Worm (Caenorhabditis elegans) whole organism, L3 larva: ENCODE results near the gene mtr-4.

Source experiments
- ceh-28 ChIP-seq: fragments of 150-350 bp; optimal IDR thresholded peaks from 2 replicates; lab custom pipeline; 2014; ENCODE audit warnings: missing biosample characterization, missing genetic modification reagents, missing genetic modification characterization
- elt-2 ChIP-seq: sonication (generic microtip); optimal IDR thresholded peaks from 2 replicates; lab custom pipeline; 2016; ENCODE audit warnings: missing genetic modification reagents, mild to moderate bottlenecking, missing genetic modification characterization, missing compliant biosample characterization
- lin-15B ChIP-seq: fragments of 150-350 bp; optimal IDR thresholded peaks from 2 replicates; lab custom pipeline; 2014; ENCODE audit warnings: missing biosample characterization, missing genetic modification characterization
- nfya-1 ChIP-seq: sonication (generic microtip); optimal IDR thresholded peaks from 2 replicates; lab custom pipeline; 2017; ENCODE audit warnings: missing genetic modification characterization, mild to moderate bottlenecking, missing compliant biosample characterization, antibody characterized with exemption, moderate library complexity; ENCODE audit not compliant: insufficient read depth
- nhr-12 ChIP-seq: fragments of 150-350 bp; optimal IDR thresholded peaks from 2 replicates; lab custom pipeline; 2014; ENCODE audit warnings: missing biosample characterization, missing genetic modification characterization
- nhr-237 ChIP-seq: fragments of 150-350 bp; optimal IDR thresholded peaks from 2 replicates; lab custom pipeline; 2014; ENCODE audit warnings: missing biosample characterization, missing genetic modification characterization
- nhr-28 ChIP-seq: fragments of 150-350 bp; optimal IDR thresholded peaks from 2 replicates; lab custom pipeline; 2014; ENCODE audit warnings: missing biosample characterization, missing genetic modification characterization
- pqm-1 ChIP-seq: fragments of 150-350 bp; optimal IDR thresholded peaks from 2 replicates; lab custom pipeline; 2017; ENCODE audit warnings: missing biosample characterization, missing genetic modification characterization, inconsistent platforms
- unc-39 ChIP-seq: sonication (generic microtip); optimal IDR thresholded peaks from 4 replicates; lab custom pipeline; 2017; ENCODE audit warnings: missing biosample characterization, missing genetic modification characterization
- unc-62 ChIP-seq: fragments of 150-350 bp; sonication (generic microtip); optimal IDR thresholded peaks from 4 replicates; lab custom pipeline; 2014; ENCODE audit warnings: missing biosample characterization, missing genetic modification reagents, missing genetic modification characterization
- ztf-11 ChIP-seq: fragments of 150-350 bp; optimal IDR thresholded peaks from 2 replicates; lab custom pipeline; 2014; ENCODE audit warnings: missing biosample characterization, missing genetic modification characterization

ce11 chrIV:9840984-9841590, 15.6 kb downstream of the mtr-4 start, which contains the start of the genes kin-24 and msp-56:
- no peak for TF ChIP-seq pqm-1 (tag; lab: Kevin White, UChicago)
- TF ChIP-seq nhr-12: no peak
- no peak for TF ChIP-seq nhr-237
- no peak for TF ChIP-seq unc-39 (tag; lab: Kevin White, UChicago)
- no peak for TF ChIP-seq elt-2 (tag; lab: Kevin White, UChicago)
- no peak for TF ChIP-seq lin-15B (tag; lab: Kevin White, UChicago)
- TF ChIP-seq ztf-11: no peak
- TF ChIP-seq unc-62 (GFP tag; lab: Kevin White, UChicago): no peak
- TF ChIP-seq nfya-1 (tag; lab: Kevin White, UChicago): no peak
- no peak for TF ChIP-seq nhr-28
- TF ChIP-seq ceh-28 (tag; lab: Kevin White, UChicago): no peak
